Fruit fly (Drosophila melanogaster) whole organism, pupa: ENCODE results near the gene CG7326.

Experiments used
- CG12605 ChIP-seq: fragments of 200-800 bp; sonication (Bioruptor generic); IDR thresholded peaks from 2 replicates; pipeline ENCODE4 v1.3.6; 2022; ENCODE audit warnings: missing biosample characterization, missing genetic modification characterization
- CG8159 ChIP-seq: fragments of 200-800 bp; sonication (Bioruptor generic); optimal IDR thresholded peaks from 3 replicates; lab custom pipeline; 2018; ENCODE audit warnings: missing biosample characterization, mild to moderate bottlenecking, missing genetic modification characterization, moderate library complexity
- CG8301 ChIP-seq: fragments of 200-800 bp; sonication (Bioruptor generic); optimal IDR thresholded peaks from 2 replicates; lab custom pipeline; 2018; ENCODE audit warnings: missing biosample characterization, mild to moderate bottlenecking, missing genetic modification characterization
- EcR ChIP-seq: fragments of 200-800 bp; sonication (Bioruptor generic); optimal IDR thresholded peaks from 3 replicates; lab custom pipeline; 2019; ENCODE audit warnings: missing biosample characterization, missing genetic modification characterization, mild to moderate bottlenecking, moderate library complexity, missing genetic modification reagents
- Ets98B ChIP-seq: fragments of 200-800 bp; sonication (Bioruptor generic); IDR thresholded peaks from 2 replicates; pipeline ENCODE4 v1.3.6; 2022; ENCODE audit warnings: missing biosample characterization, missing genetic modification characterization
- Snoo ChIP-seq: fragments of 200-800 bp; sonication (Bioruptor generic); optimal IDR thresholded peaks from 3 replicates; lab custom pipeline; 2017; ENCODE audit warnings: missing biosample characterization, mild to moderate bottlenecking, missing genetic modification characterization, inconsistent platforms
- fd96Ca ChIP-seq: fragments of 200-800 bp; sonication (Bioruptor generic); IDR thresholded peaks from 3 replicates; pipeline ENCODE4 v1.3.6; 2022; ENCODE audit warnings: missing biosample characterization, missing genetic modification characterization

DNA sequence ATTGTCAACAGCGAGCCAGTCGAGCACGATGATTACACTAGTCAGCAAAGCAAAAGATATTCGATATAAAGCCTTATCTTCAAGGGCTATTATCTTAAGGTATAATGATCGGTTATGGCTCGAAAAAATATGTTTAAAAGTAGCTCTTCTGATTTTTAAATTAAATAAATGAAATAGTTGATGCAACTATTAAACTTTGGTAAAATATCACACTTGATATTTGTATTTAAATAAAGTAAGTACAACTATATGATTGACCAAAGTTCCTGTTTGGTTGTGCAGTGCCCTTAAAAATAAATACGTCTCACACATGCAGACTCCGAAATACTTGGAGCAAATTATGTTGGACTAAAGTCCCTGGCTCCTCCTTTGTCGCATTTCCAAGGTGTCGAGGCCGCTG lies 34.3 kb upstream of the CG7326 start:
- TF ChIP-seq fd96Ca (GFP tag; lab: Robert Waterston, UW) (no peak), CG8301 (peak; percentile 31), Snoo (tag; lab: Kevin White, UChicago) (no peak), CG8159 (tag; lab: Kevin White, UChicago) (peak; percentile 39), EcR (GFP tag; lab: Kevin White, UChicago) (no peak), CG12605 (GFP tag; lab: Robert Waterston, UW) (no peak), Ets98B (GFP tag; lab: Robert Waterston, UW) (no peak)
